Fruit fly (Drosophila melanogaster) whole organism, embryonic: ENCODE results near the gene CG14410.

Source experiments
- Abd-B ChIP-seq: fragments of 200-800 bp; sonication (Bioruptor generic); optimal IDR thresholded peaks from 2 replicates; lab custom pipeline; 2018; ENCODE audit warnings: missing biosample characterization, mild to moderate bottlenecking, missing genetic modification characterization, moderate library complexity
- Asciz ChIP-seq: fragments of 200-800 bp; sonication (Bioruptor generic); optimal IDR thresholded peaks from 2 replicates; lab custom pipeline; 2017; ENCODE audit warnings: missing biosample characterization, mild to moderate bottlenecking, missing genetic modification characterization, missing genetic modification reagents
- Awh ChIP-seq: fragments of 200-800 bp; sonication (Bioruptor generic); IDR thresholded peaks from 2 replicates; pipeline ENCODE4, ENCODE4 v1.3.6; 2022; ENCODE audit warnings: missing biosample characterization, missing genetic modification characterization
- Blimp-1 ChIP-seq: fragments of 200-800 bp; sonication (Bioruptor generic); optimal IDR thresholded peaks from 3 replicates; lab custom pipeline; 2018; ENCODE audit warnings: missing biosample characterization, missing genetic modification characterization, mild to moderate bottlenecking, moderate library complexity, missing genetic modification reagents
- CG10274 ChIP-seq: fragments of 200-800 bp; sonication (Bioruptor generic); optimal IDR thresholded peaks from 3 replicates; lab custom pipeline; 2017; ENCODE audit warnings: missing biosample characterization, mild to moderate bottlenecking, missing genetic modification characterization
- CG11695 ChIP-seq: fragments of 200-800 bp; sonication (Bioruptor generic); IDR thresholded peaks from 3 replicates; pipeline ENCODE4 v1.3.6; 2022; ENCODE audit warnings: missing biosample characterization, missing genetic modification characterization
- CG1233 ChIP-seq: fragments of 200-800 bp; sonication (Bioruptor generic); optimal IDR thresholded peaks from 4 replicates; lab custom pipeline; 2018; ENCODE audit warnings: missing biosample characterization, mild to moderate bottlenecking, missing genetic modification characterization
- CG14050 ChIP-seq: fragments of 200-800 bp; sonication (Bioruptor generic); IDR thresholded peaks from 3 replicates; pipeline ENCODE4 v1.3.6; 2022; ENCODE audit warnings: missing biosample characterization, missing genetic modification characterization
- CG15073 ChIP-seq: fragments of 200-800 bp; sonication (Bioruptor generic); optimal IDR thresholded peaks from 2 replicates; lab custom pipeline; 2016; ENCODE audit warnings: missing biosample characterization, missing genetic modification characterization
- CG15514 ChIP-seq: fragments of 200-800 bp; sonication (Bioruptor generic); optimal IDR thresholded peaks from 3 replicates; lab custom pipeline; 2017; ENCODE audit warnings: missing biosample characterization, missing genetic modification characterization, mild to moderate bottlenecking, moderate library complexity, missing genetic modification reagents
- CG16779 ChIP-seq: fragments of 200-800 bp; sonication (Bioruptor generic); IDR thresholded peaks from 2 replicates; pipeline ENCODE4 v1.3.6; 2022; ENCODE audit warnings: missing biosample characterization, missing genetic modification characterization
- CG2889 ChIP-seq: fragments of 200-800 bp; sonication (Bioruptor generic); IDR thresholded peaks from 3 replicates; pipeline ENCODE4 v1.3.6; 2022; ENCODE audit warnings: missing biosample characterization, missing genetic modification characterization
- CG3065 ChIP-seq: fragments of 200-800 bp; sonication (Bioruptor generic); optimal IDR thresholded peaks from 2 replicates; lab custom pipeline; 2016; ENCODE audit warnings: missing biosample characterization, missing genetic modification characterization
- CG42726 ChIP-seq: fragments of 200-800 bp; sonication (Bioruptor generic); IDR thresholded peaks from 2 replicates; pipeline ENCODE4 v1.3.6; 2022; ENCODE audit warnings: missing biosample characterization, missing genetic modification characterization; ENCODE audit not compliant: partially characterized antibody
- CG4282 ChIP-seq: fragments of 200-800 bp; sonication (Bioruptor generic); optimal IDR thresholded peaks from 2 replicates; lab custom pipeline; 2016; ENCODE audit warnings: missing biosample characterization, missing genetic modification characterization
- CG6272 ChIP-seq: fragments of 200-800 bp; sonication (Bioruptor generic); IDR thresholded peaks from 2 replicates; pipeline ENCODE4 v1.3.6; 2022; ENCODE audit warnings: missing biosample characterization, missing genetic modification characterization
- CG7357 ChIP-seq: fragments of 200-800 bp; sonication (Bioruptor generic); IDR thresholded peaks from 3 replicates; pipeline ENCODE4 v1.3.6; 2022; ENCODE audit warnings: missing biosample characterization, missing genetic modification characterization
- CG9727 ChIP-seq: fragments of 200-800 bp; sonication (Bioruptor generic); optimal IDR thresholded peaks from 3 replicates; lab custom pipeline; 2017; ENCODE audit warnings: missing biosample characterization, mild to moderate bottlenecking, missing genetic modification characterization
- CG9932 ChIP-seq: fragments of 200-800 bp; sonication (Bioruptor generic); IDR thresholded peaks from 2 replicates; pipeline ENCODE4 v1.3.6; 2022; ENCODE audit warnings: missing biosample characterization, missing genetic modification characterization
- Hr51 ChIP-seq, 2 experiments: fragments of 200-800 bp; sonication (Bioruptor generic); optimal IDR thresholded peaks; 2 replicates in 1 of 2; 3 replicates in 1 of 2; lab custom pipeline; 2016 to 2018; ENCODE audit warnings: missing biosample characterization in 2 of 2, missing genetic modification characterization in 2 of 2, mild to moderate bottlenecking in 1 of 2, moderate library complexity in 1 of 2
- Hr78 ChIP-seq, 2 experiments: fragments of 200-800 bp in 1 of 2; fragments of >200 bp in 1 of 2; sonication (Bioruptor generic) in 1 of 2; optimal IDR thresholded peaks; 2 replicates each; lab custom pipeline; 2017 to 2019; ENCODE audit warnings: missing biosample characterization in 2 of 2, missing genetic modification characterization in 2 of 2, mild to moderate bottlenecking in 1 of 2, moderate library complexity in 1 of 2
- Poxn ChIP-seq: fragments of 200-800 bp; sonication (Bioruptor generic); IDR thresholded peaks from 2 replicates; pipeline ENCODE4 v1.3.6; 2022; ENCODE audit warnings: missing biosample characterization, missing genetic modification characterization
- ac ChIP-seq: fragments of 200-800 bp; sonication (Bioruptor generic); optimal IDR thresholded peaks from 3 replicates; lab custom pipeline; 2017; ENCODE audit warnings: missing biosample characterization, mild to moderate bottlenecking, missing genetic modification characterization
- crc ChIP-seq: fragments of 200-800 bp; sonication (Bioruptor generic); optimal IDR thresholded peaks from 2 replicates; lab custom pipeline; 2016; ENCODE audit warnings: missing biosample characterization, missing genetic modification characterization
- cwo ChIP-seq: fragments of 200-800 bp; sonication (Bioruptor generic); optimal IDR thresholded peaks from 3 replicates; lab custom pipeline; 2017; ENCODE audit warnings: missing biosample characterization, missing genetic modification characterization, mild to moderate bottlenecking, moderate library complexity, missing genetic modification reagents
- dimm ChIP-seq: fragments of 200-800 bp; sonication (Bioruptor generic); IDR thresholded peaks from 2 replicates; pipeline ENCODE4 v1.3.6; 2022; ENCODE audit warnings: missing biosample characterization, missing genetic modification characterization
- eve ChIP-seq, 2 experiments: fragments of >200 bp; optimal IDR thresholded peaks; 2 replicates each; lab custom pipeline; 2017; ENCODE audit warnings: missing biosample characterization in 2 of 2, missing genetic modification characterization in 2 of 2
- gfzf ChIP-seq: fragments of 200-800 bp; sonication (Bioruptor generic); optimal IDR thresholded peaks from 2 replicates; lab custom pipeline; 2016; ENCODE audit warnings: missing biosample characterization, mild to moderate bottlenecking, missing genetic modification characterization, moderate library complexity
- gsb-n ChIP-seq: fragments of 200-800 bp; sonication (Bioruptor generic); optimal IDR thresholded peaks from 3 replicates; lab custom pipeline; 2018; ENCODE audit warnings: missing biosample characterization, mild to moderate bottlenecking, missing genetic modification characterization
- klu ChIP-seq: fragments of 200-800 bp; sonication (Bioruptor generic); IDR thresholded peaks from 2 replicates; pipeline ENCODE4 v1.3.6; 2022; ENCODE audit warnings: missing biosample characterization, missing genetic modification characterization
- lbe ChIP-seq: fragments of 200-800 bp; sonication (Bioruptor generic); optimal IDR thresholded peaks from 2 replicates; lab custom pipeline; 2016; ENCODE audit warnings: missing biosample characterization, mild to moderate bottlenecking, missing genetic modification characterization
- nmo ChIP-seq: fragments of 200-800 bp; sonication (Bioruptor generic); optimal IDR thresholded peaks from 2 replicates; lab custom pipeline; 2018; ENCODE audit warnings: missing biosample characterization, mild to moderate bottlenecking, missing genetic modification characterization, moderate library complexity
- onecut ChIP-seq: fragments of 200-800 bp; sonication (Bioruptor generic); IDR thresholded peaks from 2 replicates; pipeline ENCODE4 v1.3.6; 2022; ENCODE audit warnings: missing biosample characterization, missing genetic modification characterization
- repo ChIP-seq: fragments of 200-800 bp; sonication (Bioruptor generic); optimal IDR thresholded peaks from 2 replicates; lab custom pipeline; 2016; ENCODE audit warnings: missing biosample characterization, missing genetic modification characterization
- sima ChIP-seq: fragments of 200-800 bp; sonication (Bioruptor generic); optimal IDR thresholded peaks from 2 replicates; lab custom pipeline; 2016; ENCODE audit warnings: missing biosample characterization, missing genetic modification characterization
- sr ChIP-seq: fragments of 200-800 bp; sonication (Bioruptor generic); IDR thresholded peaks from 3 replicates; pipeline ENCODE4 v1.3.6; 2022; ENCODE audit warnings: missing biosample characterization, missing genetic modification characterization
- stwl ChIP-seq: fragments of 200-800 bp; sonication (Bioruptor generic); optimal IDR thresholded peaks from 3 replicates; lab custom pipeline; 2018; ENCODE audit warnings: missing biosample characterization, mild to moderate bottlenecking, missing genetic modification characterization, moderate library complexity
- vvl ChIP-seq: fragments of 200-800 bp; sonication (Bioruptor generic); IDR thresholded peaks from 2 replicates; pipeline ENCODE4 v1.3.6; 2022; ENCODE audit warnings: missing biosample characterization, missing genetic modification characterization
- wek ChIP-seq: fragments of 200-800 bp; sonication (Bioruptor generic); optimal IDR thresholded peaks from 3 replicates; lab custom pipeline; 2018; ENCODE audit warnings: missing biosample characterization, mild to moderate bottlenecking, missing genetic modification characterization, moderate library complexity

CG14410 gene

dm6 chrX:14882536-14883118 is 46.1 kb downstream of the CG14410 start, which contains the start of the genes CG45064 and CG45065 (continued):
- TF ChIP-seq CG14050 (GFP tag; lab: Robert Waterston, UW) (peak; percentile 82), Abd-B (GFP tag; lab: Kevin White, UChicago) (peak; percentile 57), cwo (GFP tag; lab: Kevin White, UChicago) (peak; percentile 66), sima (peak; percentile 24), vvl (GFP tag; lab: Robert Waterston, UW) (peak; percentile 94), sr (peak; percentile 74; the same call in 1 of the 3 replicates), Hr78 (GFP tag; optimal IDR thresholded peaks at IDR 0.05; lab: Kevin White, UChicago) (peak in 1 of 2 experiments; percentile 77), CG42726 (GFP tag; lab: Robert Waterston, UW) (no peak), CG3065 (GFP tag; lab: Kevin White, UChicago) (no peak), CG9932 (GFP tag; lab: Robert Waterston, UW) (peak; percentile 70), CG16779 (0 out of 2 replicates have a peak, but pooled peaks have one; percentile 38), gsb-n (tag; lab: Kevin White, UChicago) (peak; percentile 83), Poxn (no peak), gfzf (GFP tag; lab: Kevin White, UChicago) (no peak), CG6272 (GFP tag; lab: Robert Waterston, UW) (peak; percentile 48), ac (GFP tag; lab: Kevin White, UChicago) (no peak), Hr51 (GFP tag; optimal IDR thresholded peaks at IDR 0.05; lab: Kevin White, UChicago) (peak; percentile 15 to 92), Blimp-1 (GFP tag; lab: Kevin White, UChicago) (peak; percentile 100), CG1233 (peak; percentile 63), CG2889 (0 out of 3 replicates have a peak, but pooled peaks have one; percentile 57), crc (peak; percentile 72), onecut (GFP tag; lab: Robert Waterston, UW) (peak; percentile 74), CG7357 (GFP tag; lab: Robert Waterston, UW) (peak; percentile 73), Asciz (GFP tag; lab: Kevin White, UChicago) (peak; percentile 93), eve (GFP tag; optimal IDR thresholded peaks at IDR 0.05; lab: Kevin White, UChicago) (peak in 1 of 2 experiments; percentile 95), nmo (GFP tag; lab: Kevin White, UChicago) (peak; percentile 90), wek (GFP tag; lab: Kevin White, UChicago) (peak; percentile 64), CG9727 (peak; percentile 64), dimm (GFP tag; lab: Robert Waterston, UW) (peak; percentile 70), CG15073 (GFP tag; lab: Kevin White, UChicago) (peak; percentile 28), stwl (tag; lab: Kevin White, UChicago) (no peak), repo (GFP tag; lab: Kevin White, UChicago) (peak; percentile 62), CG11695 (GFP tag; lab: Robert Waterston, UW) (peak; percentile 69; the same call in 2 of the 3 replicates), lbe (GFP tag; lab: Kevin White, UChicago) (no peak), Awh (GFP tag; lab: Robert Waterston, UW) (peak; percentile 93), klu (GFP tag; lab: Robert Waterston, UW) (no peak; the same call in 1 of the 2 replicates), CG4282 (GFP tag; lab: Kevin White, UChicago) (no peak), CG15514 (GFP tag; lab: Kevin White, UChicago) (peak; percentile 35), CG10274 (GFP tag; lab: Kevin White, UChicago) (peak; percentile 50)
- TF ChIP-seq, all 482 proteins: peak for 363
